Fruit fly (Drosophila melanogaster): ENCODE measurements around the gene CG18649.

dm6 chr3L:15054477-15054876 is 542 bp upstream of the CG18649 start, which contains the start of gene EAChm:
- TF ChIP-seq pan (optimal IDR thresholded peaks at IDR 0.05) (no peak), Myc (optimal IDR thresholded peaks at IDR 0.05) (no peak), usp (GFP tag; optimal IDR thresholded peaks at IDR 0.05) (no peak), dmrt93B (GFP tag; optimal IDR thresholded peaks at IDR 0.05) (no peak)
